Fruit fly (Drosophila melanogaster) whole organism, embryonic: ENCODE results near the gene CG1024.

Source experiments
- ATbp ChIP-seq: fragments of 200-800 bp; sonication (Bioruptor generic); optimal IDR thresholded peaks from 2 replicates; lab custom pipeline; 2017; ENCODE audit warnings: missing biosample characterization, mild to moderate bottlenecking, missing genetic modification characterization, missing genetic modification reagents
- Aef1 ChIP-seq: fragments of 200-800 bp; sonication (Bioruptor generic); IDR thresholded peaks from 3 replicates; pipeline ENCODE4 v1.3.6; 2022; ENCODE audit warnings: missing biosample characterization, missing genetic modification characterization
- Awh ChIP-seq: fragments of 200-800 bp; sonication (Bioruptor generic); IDR thresholded peaks from 2 replicates; pipeline ENCODE4, ENCODE4 v1.3.6; 2022; ENCODE audit warnings: missing biosample characterization, missing genetic modification characterization
- BEAF-32 ChIP-seq: fragments of 200-800 bp; sonication (Bioruptor generic); optimal IDR thresholded peaks from 3 replicates; lab custom pipeline; 2017; ENCODE audit warnings: missing biosample characterization, missing genetic modification characterization, mild to moderate bottlenecking, moderate library complexity, missing genetic modification reagents
- CG12104 ChIP-seq: fragments of 200-800 bp; sonication (Bioruptor generic); optimal IDR thresholded peaks from 3 replicates; lab custom pipeline; 2016; ENCODE audit warnings: missing biosample characterization, missing genetic modification characterization
- CG1233 ChIP-seq: fragments of 200-800 bp; sonication (Bioruptor generic); optimal IDR thresholded peaks from 4 replicates; lab custom pipeline; 2018; ENCODE audit warnings: missing biosample characterization, mild to moderate bottlenecking, missing genetic modification characterization
- CG12391 ChIP-seq: fragments of 200-800 bp; sonication (Bioruptor generic); optimal IDR thresholded peaks from 3 replicates; lab custom pipeline; 2018; ENCODE audit warnings: missing biosample characterization, mild to moderate bottlenecking, missing genetic modification characterization, moderate library complexity
- CG16779 ChIP-seq: fragments of 200-800 bp; sonication (Bioruptor generic); IDR thresholded peaks from 2 replicates; pipeline ENCODE4 v1.3.6; 2022; ENCODE audit warnings: missing biosample characterization, missing genetic modification characterization
- CG17186 ChIP-seq: fragments of 200-800 bp; sonication (Bioruptor generic); optimal IDR thresholded peaks from 3 replicates; lab custom pipeline; 2017; ENCODE audit warnings: missing biosample characterization, missing genetic modification reagents, missing genetic modification characterization
- CG17359 ChIP-seq: fragments of 200-800 bp; sonication (Bioruptor generic); optimal IDR thresholded peaks from 3 replicates; lab custom pipeline; 2018; ENCODE audit warnings: missing biosample characterization, mild to moderate bottlenecking, missing genetic modification characterization, moderate library complexity
- CG17829 ChIP-seq: fragments of 200-800 bp; optimal IDR thresholded peaks from 2 replicates; lab custom pipeline; 2019; ENCODE audit warnings: missing biosample characterization, mild to moderate bottlenecking, missing genetic modification characterization, moderate library complexity
- CG18619 ChIP-seq: fragments of 200-800 bp; sonication (Bioruptor generic); optimal IDR thresholded peaks from 3 replicates; lab custom pipeline; 2017; ENCODE audit warnings: missing biosample characterization, mild to moderate bottlenecking, missing genetic modification characterization
- CG2129 ChIP-seq: fragments of 200-800 bp; sonication (Bioruptor generic); IDR thresholded peaks from 2 replicates; pipeline ENCODE4 v1.3.6; 2022; ENCODE audit warnings: missing biosample characterization, missing genetic modification characterization; ENCODE audit not compliant: partially characterized antibody
- CG2889 ChIP-seq: fragments of 200-800 bp; sonication (Bioruptor generic); IDR thresholded peaks from 3 replicates; pipeline ENCODE4 v1.3.6; 2022; ENCODE audit warnings: missing biosample characterization, missing genetic modification characterization
- CG34376 ChIP-seq: fragments of 200-800 bp; sonication (Bioruptor generic); optimal IDR thresholded peaks from 2 replicates; lab custom pipeline; 2018; ENCODE audit warnings: missing biosample characterization, mild to moderate bottlenecking, missing genetic modification characterization
- CG7271 ChIP-seq: fragments of 200-800 bp; sonication (Bioruptor generic); optimal IDR thresholded peaks from 2 replicates; lab custom pipeline; 2018; ENCODE audit warnings: missing biosample characterization, mild to moderate bottlenecking, missing genetic modification characterization, moderate library complexity
- CG7556 ChIP-seq: fragments of 200-800 bp; sonication (Bioruptor generic); optimal IDR thresholded peaks from 2 replicates; lab custom pipeline; 2017; ENCODE audit warnings: missing biosample characterization, mild to moderate bottlenecking, missing genetic modification characterization
- CG7963 ChIP-seq: fragments of 200-800 bp; sonication (Bioruptor generic); IDR thresholded peaks from 3 replicates; pipeline ENCODE4 v1.3.6; 2022; ENCODE audit warnings: missing biosample characterization, missing genetic modification characterization; ENCODE audit not compliant: partially characterized antibody
- CG8290 ChIP-seq, 3 experiments: fragments of 200-800 bp; sonication (Bioruptor generic); optimal IDR thresholded peaks; 2 replicates each; lab custom pipeline; 2016 to 2019; ENCODE audit warnings: missing biosample characterization in 3 of 3, missing genetic modification characterization in 3 of 3, mild to moderate bottlenecking in 2 of 3, moderate library complexity in 1 of 3
- Dip3 ChIP-seq: fragments of 200-800 bp; sonication (Bioruptor generic); optimal IDR thresholded peaks from 3 replicates; lab custom pipeline; 2016; ENCODE audit warnings: missing biosample characterization, missing genetic modification characterization
- Dref ChIP-seq: fragments of 200-800 bp; sonication (Bioruptor generic); IDR thresholded peaks from 2 replicates; pipeline ENCODE4 v1.3.6; 2022; ENCODE audit warnings: missing biosample characterization, missing genetic modification characterization
- Hmr ChIP-seq: fragments of 200-800 bp; sonication (Bioruptor generic); optimal IDR thresholded peaks from 3 replicates; lab custom pipeline; 2017; ENCODE audit warnings: mild to moderate bottlenecking, missing biosample characterization, missing genetic modification reagents, missing genetic modification characterization
- Lhr ChIP-seq: fragments of 200-800 bp; sonication (Bioruptor generic); optimal IDR thresholded peaks from 3 replicates; lab custom pipeline; 2017; ENCODE audit warnings: mild to moderate bottlenecking, missing biosample characterization, missing genetic modification reagents, missing genetic modification characterization
- Pdp1 ChIP-seq, 2 experiments: fragments of 200-800 bp; sonication (Bioruptor generic); optimal IDR thresholded peaks; 3 replicates each; lab custom pipeline; 2016; ENCODE audit warnings: missing biosample characterization in 2 of 2, missing genetic modification characterization in 2 of 2, mild to moderate bottlenecking in 1 of 2, moderate library complexity in 1 of 2
- Six4 ChIP-seq: fragments of 200-800 bp; sonication (Bioruptor generic); optimal IDR thresholded peaks from 2 replicates; lab custom pipeline; 2016; ENCODE audit warnings: missing biosample characterization, missing genetic modification characterization
- Trl ChIP-seq, 3 experiments: fragments of >200 bp in 2 of 3; fragments of 200-800 bp in 1 of 3; sonication (Bioruptor generic) in 1 of 3; optimal IDR thresholded peaks; 2 replicates in 1 of 3; 3 replicates in 2 of 3; lab custom pipeline; 2016 to 2017; ENCODE audit warnings: missing biosample characterization in 1 of 3, missing genetic modification characterization in 1 of 3
- Xbp1 ChIP-seq: fragments of 200-800 bp; sonication (Bioruptor generic); optimal IDR thresholded peaks from 3 replicates; lab custom pipeline; 2016; ENCODE audit warnings: missing biosample characterization, mild to moderate bottlenecking, missing genetic modification characterization
- bigmax ChIP-seq: fragments of 200-800 bp; sonication (Bioruptor generic); optimal IDR thresholded peaks from 2 replicates; lab custom pipeline; 2018; ENCODE audit warnings: missing biosample characterization, mild to moderate bottlenecking, missing genetic modification characterization
- corto ChIP-seq: fragments of 200-800 bp; sonication (Bioruptor generic); optimal IDR thresholded peaks from 2 replicates; lab custom pipeline; 2016; ENCODE audit warnings: missing biosample characterization, mild to moderate bottlenecking, missing genetic modification characterization, moderate library complexity
- dan ChIP-seq: fragments of 200-800 bp; sonication (Bioruptor generic); IDR thresholded peaks from 2 replicates; pipeline ENCODE4 v1.3.6; 2022; ENCODE audit warnings: missing biosample characterization, missing genetic modification characterization
- dm ChIP-seq: fragments of 200-800 bp; sonication (Bioruptor generic); optimal IDR thresholded peaks from 3 replicates; lab custom pipeline; 2016; ENCODE audit warnings: missing biosample characterization, missing genetic modification characterization
- gce ChIP-seq: fragments of 200-800 bp; sonication (Bioruptor generic); IDR thresholded peaks from 3 replicates; pipeline ENCODE4 v1.3.6; 2022; ENCODE audit warnings: missing biosample characterization, missing genetic modification characterization
- gt ChIP-seq: fragments of 200-800 bp; sonication (Bioruptor generic); IDR thresholded peaks from 2 replicates; pipeline ENCODE4 v1.3.6; 2022; ENCODE audit warnings: missing biosample characterization, missing genetic modification characterization
- her ChIP-seq: fragments of 200-800 bp; sonication (Bioruptor generic); optimal IDR thresholded peaks from 2 replicates; lab custom pipeline; 2016; ENCODE audit warnings: missing biosample characterization, missing genetic modification characterization
- kah ChIP-seq: fragments of 200-800 bp; sonication (Bioruptor generic); optimal IDR thresholded peaks from 2 replicates; lab custom pipeline; 2018; ENCODE audit warnings: missing biosample characterization, mild to moderate bottlenecking, missing genetic modification characterization
- ken ChIP-seq: fragments of 200-800 bp; sonication (Bioruptor generic); IDR thresholded peaks from 3 replicates; pipeline ENCODE4 v1.3.6; 2022; ENCODE audit warnings: missing biosample characterization, missing genetic modification characterization
- lilli ChIP-seq: fragments of 200-800 bp; sonication (Bioruptor generic); optimal IDR thresholded peaks from 3 replicates; lab custom pipeline; 2016; ENCODE audit warnings: missing biosample characterization, missing genetic modification characterization
- lov ChIP-seq, 2 experiments: fragments of 200-800 bp in 1 of 2; fragments of >200 bp in 1 of 2; sonication (Bioruptor generic) in 1 of 2; IDR thresholded peaks in 1 of 2; optimal IDR thresholded peaks in 1 of 2; 2 replicates in 1 of 2; 3 replicates in 1 of 2; pipeline versions ENCODE4 v1.3.6 to Lab custom; 2017 to 2022; ENCODE audit warnings: missing biosample characterization in 1 of 2, missing genetic modification characterization in 1 of 2
- mam ChIP-seq: fragments of 200-800 bp; sonication (Bioruptor generic); optimal IDR thresholded peaks from 3 replicates; lab custom pipeline; 2016; ENCODE audit warnings: missing biosample characterization, missing genetic modification characterization
- pfk ChIP-seq: fragments of 200-800 bp; sonication (Bioruptor generic); optimal IDR thresholded peaks from 2 replicates; lab custom pipeline; 2018; ENCODE audit warnings: missing biosample characterization, mild to moderate bottlenecking, missing genetic modification characterization, moderate library complexity
- pnt ChIP-seq: fragments of 200-800 bp; sonication (Bioruptor generic); optimal IDR thresholded peaks from 3 replicates; lab custom pipeline; 2016; ENCODE audit warnings: missing biosample characterization, missing genetic modification characterization
- row ChIP-seq: fragments of 200-800 bp; sonication (Bioruptor generic); IDR thresholded peaks from 3 replicates; pipeline ENCODE4 v1.3.6; 2022; ENCODE audit warnings: missing biosample characterization, missing genetic modification characterization
- sd ChIP-seq: fragments of 200-800 bp; sonication (Bioruptor generic); optimal IDR thresholded peaks from 3 replicates; lab custom pipeline; 2018; ENCODE audit warnings: missing biosample characterization, mild to moderate bottlenecking, missing genetic modification characterization, moderate library complexity
- sens-2 ChIP-seq: fragments of 200-800 bp; sonication (Bioruptor generic); IDR thresholded peaks from 2 replicates; pipeline ENCODE4 v1.3.6; 2022; ENCODE audit warnings: missing biosample characterization, missing genetic modification characterization
- sug ChIP-seq: fragments of 200-800 bp; optimal IDR thresholded peaks from 2 replicates; lab custom pipeline; 2019; ENCODE audit warnings: missing biosample characterization, mild to moderate bottlenecking, missing genetic modification characterization, moderate library complexity
- tin ChIP-seq: fragments of 200-800 bp; sonication (Bioruptor generic); optimal IDR thresholded peaks from 3 replicates; lab custom pipeline; 2016; ENCODE audit warnings: missing biosample characterization, missing genetic modification characterization
- tll ChIP-seq, 2 experiments: fragments of 200-800 bp in 1 of 2; fragments of >200 bp in 1 of 2; sonication (Bioruptor generic) in 1 of 2; optimal IDR thresholded peaks; 2 replicates each; lab custom pipeline; 2017 to 2019; ENCODE audit warnings: missing biosample characterization in 2 of 2, missing genetic modification characterization in 2 of 2, mild to moderate bottlenecking in 1 of 2, moderate library complexity in 1 of 2
- tup ChIP-seq: fragments of 200-800 bp; sonication (Bioruptor generic); optimal IDR thresholded peaks from 2 replicates; lab custom pipeline; 2016; ENCODE audit warnings: missing biosample characterization, mild to moderate bottlenecking, missing genetic modification characterization, moderate library complexity
- z ChIP-seq: fragments of 200-800 bp; sonication (Bioruptor generic); IDR thresholded peaks from 3 replicates; pipeline ENCODE4 v1.3.6; 2022; ENCODE audit warnings: missing biosample characterization, missing genetic modification characterization

CG1024 gene

DNA sequence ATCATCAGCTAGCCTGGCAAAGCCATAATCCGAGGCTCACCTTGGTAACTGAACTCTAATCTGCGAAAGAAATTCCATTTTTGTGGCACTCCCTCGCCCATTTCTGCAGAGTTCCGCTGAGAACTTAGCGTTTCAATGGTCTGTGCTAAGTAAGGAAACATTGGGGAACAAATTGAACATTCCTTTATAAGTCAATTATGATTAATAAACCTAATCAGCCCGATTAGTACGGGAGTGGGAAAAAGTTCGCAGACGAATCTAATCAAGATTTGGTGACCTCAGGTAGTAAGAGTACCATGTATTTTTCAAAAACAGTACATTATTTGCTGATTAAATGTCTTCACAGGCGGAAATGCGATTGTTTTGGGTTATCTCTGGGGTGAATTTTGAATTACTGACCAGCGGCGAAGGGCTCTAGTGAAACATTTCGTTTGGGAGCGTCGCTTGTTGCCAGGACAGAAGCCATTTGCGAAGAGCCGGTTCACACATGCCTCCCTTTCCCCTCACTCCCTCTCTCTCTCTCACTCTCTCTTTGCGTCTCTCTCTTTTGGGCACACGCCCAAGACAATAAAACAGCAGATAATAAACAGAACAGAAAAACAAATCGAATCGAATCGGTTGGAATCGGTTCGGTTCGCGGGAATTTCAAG lies 22.5 kb upstream of the CG1024 start (continued):
- TF ChIP-seq Pdp1 (GFP tag; optimal IDR thresholded peaks at IDR 0.05; lab: Kevin White, UChicago) = no peak
- TF ChIP-seq mam (GFP tag; lab: Kevin White, UChicago) = no peak
- no peak for TF ChIP-seq CG8290 (GFP tag; optimal IDR thresholded peaks at IDR 0.05; lab: Kevin White, UChicago)
- TF ChIP-seq CG8290 (tag; optimal IDR thresholded peaks at IDR 0.05; lab: Kevin White, UChicago) = no peak
- no peak for TF ChIP-seq dan
- TF ChIP-seq tup = no peak
- no peak for TF ChIP-seq pfk (GFP tag; lab: Kevin White, UChicago)
- no peak for TF ChIP-seq CG17186 (GFP tag; lab: Kevin White, UChicago)
- TF ChIP-seq Hmr (GFP tag; lab: Kevin White, UChicago) = no peak
- TF ChIP-seq CG1233 = no peak
- TF ChIP-seq gce (GFP tag; lab: Robert Waterston, UW) = no peak
- TF ChIP-seq lov (optimal IDR thresholded peaks at IDR 0.05; lab: Kevin White, UChicago) = no peak
- TF ChIP-seq lov (GFP tag; IDR thresholded peaks at IDR 0.05; lab: Robert Waterston, UW) = no peak
- TF ChIP-seq sug (tag; lab: Kevin White, UChicago) = peak; percentile 76
- TF ChIP-seq ATbp (GFP tag; lab: Kevin White, UChicago) = no peak
- TF ChIP-seq CG17359 = no peak
- peak; percentile 92 for TF ChIP-seq CG34376 (GFP tag; lab: Kevin White, UChicago)
- no peak for TF ChIP-seq tin (GFP tag; lab: Kevin White, UChicago)
- no peak for TF ChIP-seq Lhr
- no peak for TF ChIP-seq Xbp1 (GFP tag; lab: Kevin White, UChicago)
- TF ChIP-seq Dip3 = no peak
- no peak for TF ChIP-seq pnt (GFP tag; lab: Kevin White, UChicago)
- TF ChIP-seq bigmax (GFP tag; lab: Kevin White, UChicago) = no peak
- TF ChIP-seq CG2129 (GFP tag; lab: Robert Waterston, UW) = no peak
- TF ChIP-seq dm (GFP tag; lab: Kevin White, UChicago) = no peak
- TF ChIP-seq gt = no peak
- TF ChIP-seq CG12391 (tag; lab: Kevin White, UChicago) = no peak
- no peak for TF ChIP-seq CG7963 (GFP tag; lab: Robert Waterston, UW)
- TF ChIP-seq CG7271 = no peak
- TF ChIP-seq CG18619 (GFP tag; lab: Kevin White, UChicago) = no peak
- TF ChIP-seq lilli (GFP tag; lab: Kevin White, UChicago) = no peak
- no peak for TF ChIP-seq CG2889 (GFP tag; lab: Robert Waterston, UW)
- peak; percentile 43 to 63 for TF ChIP-seq Trl (optimal IDR thresholded peaks at IDR 0.05; lab: Kevin White, UChicago)
- TF ChIP-seq Trl (GFP tag; optimal IDR thresholded peaks at IDR 0.05; lab: Kevin White, UChicago) = no peak
- TF ChIP-seq sd (tag; lab: Kevin White, UChicago) = peak; percentile 61
- no peak for TF ChIP-seq z (GFP tag; lab: Robert Waterston, UW)
- no peak for TF ChIP-seq tll (GFP tag; optimal IDR thresholded peaks at IDR 0.05; lab: Kevin White, UChicago)
- no peak for TF ChIP-seq her (GFP tag; lab: Kevin White, UChicago)
- TF ChIP-seq BEAF-32 (GFP tag; lab: Kevin White, UChicago) = no peak
- no peak for TF ChIP-seq Awh (GFP tag; lab: Robert Waterston, UW)
- TF ChIP-seq kah (GFP tag; lab: Kevin White, UChicago) = peak; percentile 69
- no peak for TF ChIP-seq CG17829 (tag; lab: Kevin White, UChicago)
- no peak for TF ChIP-seq ken (GFP tag; lab: Robert Waterston, UW)
- no peak for TF ChIP-seq sens-2
- TF ChIP-seq corto (GFP tag; lab: Kevin White, UChicago) = no peak
- no peak for TF ChIP-seq CG16779 (GFP tag; lab: Robert Waterston, UW)
- TF ChIP-seq Six4 (GFP tag; lab: Kevin White, UChicago) = no peak
- no peak for TF ChIP-seq CG7556 (GFP tag; lab: Kevin White, UChicago)
- TF ChIP-seq row (GFP tag; lab: Robert Waterston, UW) = no peak
- no peak for TF ChIP-seq Dref (GFP tag; lab: Robert Waterston, UW)
- TF ChIP-seq CG12104 (GFP tag; lab: Kevin White, UChicago) = no peak
- no peak for TF ChIP-seq Aef1 (GFP tag; lab: Robert Waterston, UW)
